Worm (Caenorhabditis elegans): ENCODE measurements around the gene K06A4.2.

DNA sequence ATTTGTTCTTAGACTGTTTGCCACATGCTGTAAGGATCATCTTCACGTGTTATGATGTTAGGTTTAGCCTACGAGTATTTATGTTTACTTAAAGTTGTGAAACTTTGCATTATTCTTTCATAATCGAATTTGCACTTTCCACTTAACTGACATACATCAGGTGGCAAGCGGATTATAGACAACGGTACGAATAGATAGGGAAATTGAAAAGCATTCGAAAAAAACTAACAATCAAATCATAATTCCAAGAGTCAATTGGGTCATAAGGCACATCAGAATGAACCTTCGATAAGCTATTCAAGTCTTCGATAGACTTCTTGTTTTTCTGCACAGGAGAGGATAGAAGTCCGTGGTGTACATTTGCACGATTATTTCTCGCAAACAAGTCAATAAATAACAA, 8.5 kb downstream of the K06A4.2 start:
- TF ChIP-seq him-1 (tag; optimal IDR thresholded peaks at IDR 0.05) (no peak), W03F9.2 (tag; optimal IDR thresholded peaks at IDR 0.05) (no peak), dao-5 (tag; optimal IDR thresholded peaks at IDR 0.05) (no peak)
